Fruit fly (Drosophila melanogaster): ENCODE results near the gene Tie.

DNA sequence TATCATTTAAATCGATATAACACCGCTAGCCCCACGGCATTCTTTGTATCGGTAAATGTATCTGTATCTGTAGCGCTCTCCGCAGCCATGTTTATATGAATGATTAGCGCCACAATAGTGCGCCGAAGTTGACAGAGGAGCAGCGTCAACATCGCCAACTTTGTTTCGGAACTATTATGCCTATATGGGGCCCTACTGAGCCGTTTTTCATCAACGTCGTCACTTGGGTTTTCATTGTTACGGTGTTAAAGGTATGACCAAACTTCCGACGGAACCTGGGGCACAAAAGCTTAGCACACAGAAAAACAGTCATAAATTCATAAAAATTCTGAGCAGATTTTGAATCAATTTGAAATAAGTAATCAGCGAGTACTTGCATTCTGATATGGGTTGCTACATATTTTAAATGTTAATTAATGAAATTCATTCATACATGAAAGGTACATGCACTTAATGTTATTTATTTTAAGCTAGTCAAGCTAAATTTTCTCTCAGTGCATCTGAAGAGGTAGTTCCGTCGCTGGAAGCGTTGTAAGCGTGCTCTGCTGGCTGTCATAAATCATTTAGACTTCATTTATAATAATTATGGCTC, 70.4 kb downstream of the Tie start, which contains the start of gene CG15023:
- no peak for TF ChIP-seq fd96Cb (tag; optimal IDR thresholded peaks at IDR 0.05)
- no peak for TF ChIP-seq hbn (GFP tag; IDR thresholded peaks at IDR 0.05; ENCODE audit: partially characterized antibody)
- TF ChIP-seq CG10267 (tag; optimal IDR thresholded peaks at IDR 0.05): peak; percentile 5
- no peak for TF ChIP-seq CTCF (GFP tag; optimal IDR thresholded peaks at IDR 0.05)
- peak; percentile 53; the same call in 1 of the 3 replicates for TF ChIP-seq CG11695 (GFP tag; IDR thresholded peaks at IDR 0.05)
- TF ChIP-seq CG31441 (GFP tag; IDR thresholded peaks at IDR 0.05): 0 out of 2 replicates have a peak, but pooled peaks have one; percentile 26

Measured in whole organism, embryonic.